Worm (Caenorhabditis elegans): ENCODE measurements around the gene mans-3.

- TF ChIP-seq aly-2 (tag; optimal IDR thresholded peaks at IDR 0.05) (no peak), alr-1 (tag; optimal IDR thresholded peaks at IDR 0.05; ENCODE audit: borderline replicate concordance) (no peak), ceh-90 (tag; optimal IDR thresholded peaks at IDR 0.05) (no peak), lin-15B (tag; optimal IDR thresholded peaks at IDR 0.05) (no peak), elt-2 (tag; optimal IDR thresholded peaks at IDR 0.05) (no peak), pag-3 (tag; optimal IDR thresholded peaks at IDR 0.05; ENCODE audit: borderline replicate concordance, insufficient read depth) (no peak)
Observed at ce11 chrX:5119686-5120085, 45.5 kb upstream of the mans-3 start.

All from whole organism, L1 larva.